Worm (Caenorhabditis elegans) whole organism, L4/young adult: ENCODE data around the gene kcc-1.
A peak's percentile ranks its signal among the peaks of the same experiment; 100 is the strongest.

Experiments
- W03F9.2 ChIP-seq: fragments of 150-350 bp; optimal IDR thresholded peaks from 2 replicates; lab custom pipeline; 2014; ENCODE audit warnings: missing biosample characterization, missing genetic modification characterization
- dao-5 ChIP-seq: sonication (generic microtip); optimal IDR thresholded peaks from 2 replicates; lab custom pipeline; 2016; ENCODE audit warnings: missing genotype, missing genetic modification characterization, moderate library complexity, missing compliant biosample characterization
- him-1 ChIP-seq: sonication (generic microtip); optimal IDR thresholded peaks from 2 replicates; lab custom pipeline; 2016; ENCODE audit warnings: missing genotype, missing genetic modification reagents, missing genetic modification characterization, missing compliant biosample characterization

The kcc-1 gene

DNA sequence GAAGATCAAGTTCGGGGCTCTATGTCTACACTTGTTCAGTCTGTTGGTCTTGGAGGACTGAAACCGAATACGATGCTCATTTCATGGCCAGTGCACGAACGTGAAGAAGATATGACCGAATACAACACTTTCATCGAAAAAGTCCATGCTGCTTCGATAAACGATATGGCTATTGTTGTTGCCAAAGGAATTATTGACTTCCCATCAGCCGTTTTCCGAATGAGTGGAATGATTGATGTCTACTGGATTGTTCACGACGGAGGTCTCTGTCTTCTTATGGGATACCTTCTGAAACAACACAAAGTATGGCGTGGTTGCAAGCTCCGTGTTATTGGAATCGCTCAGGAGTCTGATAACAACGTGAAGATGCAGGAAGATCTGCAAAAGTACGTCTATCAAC, 10.1 kb downstream of the kcc-1 start:
- TF ChIP-seq him-1 (tag; lab: Kevin White, UChicago) (no peak), W03F9.2 (no peak), dao-5 (no peak)

DNA sequence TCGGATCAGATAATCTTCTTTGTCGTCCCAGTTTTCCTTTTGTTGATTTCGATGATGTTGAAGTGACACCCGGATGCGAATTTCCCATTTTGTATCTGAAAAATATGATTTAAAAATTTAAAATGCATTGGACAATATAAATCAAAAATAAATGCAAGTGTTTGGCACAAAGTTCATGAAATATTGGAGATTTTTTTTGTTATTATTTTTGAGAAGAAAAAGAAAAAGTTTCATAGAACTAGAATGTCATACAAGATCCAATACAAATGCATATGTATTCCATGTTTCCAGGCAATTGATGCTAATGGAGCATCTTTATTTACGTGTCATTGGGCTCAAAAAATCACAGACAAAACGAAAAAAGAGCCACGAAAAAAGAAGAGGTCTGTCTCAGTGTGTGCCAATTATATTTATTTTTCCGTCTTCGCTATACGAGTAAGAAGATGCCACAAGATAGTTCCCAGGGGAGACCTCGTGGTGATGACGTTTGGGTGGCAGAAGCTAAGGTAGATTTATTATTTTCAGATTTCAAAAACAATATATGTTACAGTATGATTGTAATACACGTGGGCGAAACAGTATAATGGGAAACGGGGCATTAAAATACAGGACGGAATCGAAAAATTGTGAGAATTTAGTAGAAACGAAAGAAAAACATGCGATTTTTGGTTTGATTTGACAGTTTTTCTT, 13.5 kb downstream of the kcc-1 start, which contains the start of the genes glb-23 and R13A1.1:
glb-23 (minus strand) TSS at position 101 of the 690 bp plus-strand sequence.
R13A1.1 (plus strand) TSS at position 640 of the 690 bp plus-strand sequence.
- TF ChIP-seq dao-5, result no peak
- TF ChIP-seq him-1 (tag; lab: Kevin White, UChicago), result no peak
- TF ChIP-seq W03F9.2, result no peak

DNA sequence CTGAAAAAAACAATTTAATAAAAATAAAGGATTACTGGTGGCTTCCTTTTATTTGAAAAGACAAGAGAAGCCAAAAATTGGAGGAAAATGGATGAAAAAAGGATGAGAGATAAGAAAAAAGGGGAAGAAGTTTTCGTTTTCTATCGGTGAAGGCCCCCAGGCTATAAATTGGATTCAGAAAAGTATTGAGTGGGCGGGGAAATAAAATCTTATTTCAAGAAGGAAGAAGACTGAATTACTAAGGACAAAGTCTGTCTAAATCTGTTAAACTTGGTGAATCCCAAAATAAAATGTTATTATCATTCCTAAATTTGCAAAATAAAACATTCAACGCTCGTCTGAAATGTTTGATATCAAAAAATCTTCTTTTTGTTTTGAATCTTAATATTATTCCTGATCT, 16.0 kb downstream of the kcc-1 start:
- TF ChIP-seq W03F9.2 (no peak), dao-5 (no peak), him-1 (tag; lab: Kevin White, UChicago) (no peak)

DNA sequence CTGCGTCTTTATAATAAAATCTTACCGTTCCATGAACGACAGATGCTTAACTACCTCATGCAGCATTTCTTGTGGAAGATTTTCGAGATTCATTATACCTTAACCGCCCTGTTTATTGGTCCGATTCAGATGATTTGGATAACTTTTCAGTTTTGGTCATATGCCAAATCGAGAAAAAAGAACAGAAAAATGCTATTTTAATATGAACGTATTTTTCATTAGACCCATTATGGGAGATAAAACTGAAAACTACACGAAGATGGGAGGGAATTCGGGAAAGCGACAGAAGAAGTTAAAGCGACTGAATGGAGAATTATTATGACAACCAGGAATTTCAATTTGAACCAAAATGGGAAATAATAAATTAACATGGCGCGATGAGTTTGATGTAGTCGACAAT, 21.0 kb downstream of the kcc-1 start, which contains the start of gene R13A1.10:
R13A1.10 (minus strand) TSS at position 101 of the 400 bp plus-strand sequence.
- TF ChIP-seq dao-5, result no peak
- TF ChIP-seq him-1 (tag; lab: Kevin White, UChicago), result no peak
- no peak for TF ChIP-seq W03F9.2

DNA sequence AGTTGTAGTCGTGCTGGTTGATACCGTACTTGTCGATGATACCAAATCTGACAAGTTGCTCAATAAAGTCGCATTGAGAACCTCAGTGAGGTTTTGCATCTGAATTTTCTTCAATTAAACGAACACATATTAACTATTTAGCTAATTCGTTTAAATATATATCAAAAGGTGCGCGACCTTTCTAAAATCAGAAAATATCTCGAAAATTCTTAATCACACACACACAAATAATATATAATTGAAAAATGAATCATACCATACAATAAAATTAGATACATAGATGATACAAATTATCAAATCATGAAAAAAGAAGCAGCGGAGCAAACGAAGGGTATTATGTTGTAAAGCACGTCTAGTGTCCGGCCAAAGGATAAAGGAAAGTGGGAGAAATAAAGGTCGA, 22.1 kb downstream of the kcc-1 start, which contains the start of gene D2024.5:
D2024.5 (minus strand) TSS at position 101 of the 400 bp plus-strand sequence.
- TF ChIP-seq dao-5, result no peak
- no peak for TF ChIP-seq him-1 (tag; lab: Kevin White, UChicago)
- no peak for TF ChIP-seq W03F9.2

DNA sequence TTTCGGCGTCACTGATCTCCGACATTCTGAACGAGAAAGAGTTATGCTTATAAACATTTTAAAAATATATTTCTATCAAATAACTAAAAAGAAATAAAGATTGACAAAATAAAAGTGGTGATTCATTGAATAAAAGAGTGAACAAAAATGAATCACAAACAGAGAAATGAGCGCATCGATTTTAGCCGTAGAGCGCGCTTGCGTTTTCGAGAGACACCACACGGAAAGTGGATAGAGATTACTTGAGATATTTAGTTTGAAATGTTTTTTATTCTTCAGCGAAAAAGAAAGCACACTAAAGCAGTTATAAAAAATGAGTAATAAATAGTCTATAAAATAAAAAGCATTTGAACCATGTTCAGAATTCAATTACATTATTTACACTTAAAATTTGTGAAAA, 24.1 kb downstream of the kcc-1 start, which contains the start of gene cap-1:
cap-1 (minus strand) TSS at position 26 of the 400 bp plus-strand sequence.
- TF ChIP-seq dao-5 (no peak), W03F9.2 (peak; percentile 91), him-1 (tag; lab: Kevin White, UChicago) (no peak)

DNA sequence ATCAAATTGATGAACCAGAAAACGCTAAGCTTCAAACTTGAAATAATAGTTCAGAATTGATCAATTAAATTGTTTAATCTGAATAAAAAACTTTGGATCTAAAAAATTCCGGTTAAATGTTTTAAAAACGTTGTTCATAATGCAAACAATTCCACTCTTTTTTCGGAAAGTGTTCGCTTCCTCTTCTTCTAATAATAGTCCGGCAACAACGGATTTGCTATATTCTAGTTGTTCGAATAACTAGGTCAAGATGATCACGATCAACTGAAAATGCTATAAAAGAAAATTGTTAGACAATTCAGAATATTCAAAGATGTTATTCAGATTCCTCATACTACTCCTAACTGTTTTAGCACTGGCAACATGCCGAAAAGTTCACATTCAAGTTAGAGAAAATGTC, 24.9 kb downstream of the kcc-1 start, which contains the start of gene D2024.4:
D2024.4 (plus strand) TSS at position 301 of the 400 bp plus-strand sequence.
- TF ChIP-seq dao-5, result no peak

DNA sequence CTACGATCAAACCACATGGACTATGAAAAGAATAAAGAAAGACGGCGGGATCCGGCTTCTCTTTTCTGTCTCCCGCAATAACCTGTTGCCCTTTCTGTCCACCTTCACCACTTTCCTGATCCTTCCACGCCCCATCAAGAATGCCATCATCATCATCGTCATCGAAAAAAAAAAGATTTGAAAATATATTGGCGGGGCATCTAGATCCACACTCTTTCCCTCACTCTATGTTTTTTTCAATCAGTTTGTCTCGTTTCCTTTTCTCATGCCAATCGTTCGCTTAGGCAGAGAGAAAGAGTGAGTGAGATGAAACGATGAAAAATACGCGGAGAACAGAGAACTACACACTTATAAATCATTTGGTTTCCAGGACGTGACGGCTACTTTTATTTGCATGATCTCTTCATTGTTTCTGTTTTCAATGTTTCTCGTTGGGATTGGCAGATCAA, 27.5 kb downstream of the kcc-1 start:
- TF ChIP-seq W03F9.2 (no peak), dao-5 (no peak), him-1 (tag; lab: Kevin White, UChicago) (no peak)

DNA sequence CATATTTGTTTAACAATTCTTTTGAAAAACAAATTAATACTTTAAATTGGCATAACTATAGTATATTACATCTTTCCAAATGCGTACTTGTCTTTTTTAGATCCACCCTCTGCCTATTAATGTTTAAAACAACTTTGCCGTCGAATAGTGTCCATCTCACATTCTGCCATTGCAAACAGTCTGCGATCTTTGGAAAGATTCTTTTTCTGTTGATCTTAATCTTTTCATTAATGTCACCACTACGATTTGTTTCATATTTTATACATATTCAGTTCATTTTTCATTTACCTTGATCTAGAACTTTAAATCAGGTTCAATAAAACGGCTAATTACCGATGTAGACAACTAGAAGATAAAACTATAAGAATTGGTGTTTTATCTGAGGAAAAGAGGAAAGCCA, 28.6 kb downstream of the kcc-1 start:
- TF ChIP-seq dao-5, result no peak
- no peak for TF ChIP-seq him-1 (tag; lab: Kevin White, UChicago)
- TF ChIP-seq W03F9.2, result no peak

DNA sequence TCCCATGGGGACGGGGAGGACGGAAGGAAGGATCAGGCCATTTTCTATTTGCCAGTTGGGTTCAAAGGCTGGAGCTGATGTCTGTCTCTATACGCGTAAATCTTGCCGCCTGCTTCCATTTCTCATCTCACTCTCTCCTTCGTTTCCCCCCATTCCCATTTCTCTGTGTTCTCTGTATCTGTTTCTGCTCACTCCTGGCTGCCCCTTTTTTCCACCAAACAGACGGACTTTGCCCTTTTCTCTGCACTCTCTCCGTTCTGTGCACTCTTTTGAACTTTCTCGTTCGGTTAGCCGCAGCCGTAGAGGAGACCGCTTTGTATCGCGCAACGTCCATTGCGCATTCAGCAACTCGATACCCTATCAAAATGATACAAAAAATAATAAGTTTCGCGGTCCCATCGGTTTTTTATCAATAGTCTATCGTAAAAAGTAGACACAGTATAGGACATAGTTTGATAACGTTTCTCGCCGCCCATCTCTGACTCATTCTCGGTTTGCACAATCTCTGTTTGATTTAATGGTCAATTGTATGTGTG, 29.4 kb downstream of the kcc-1 start:
- TF ChIP-seq dao-5, result no peak
- TF ChIP-seq him-1 (tag; lab: Kevin White, UChicago), result no peak
- TF ChIP-seq W03F9.2, result no peak

DNA sequence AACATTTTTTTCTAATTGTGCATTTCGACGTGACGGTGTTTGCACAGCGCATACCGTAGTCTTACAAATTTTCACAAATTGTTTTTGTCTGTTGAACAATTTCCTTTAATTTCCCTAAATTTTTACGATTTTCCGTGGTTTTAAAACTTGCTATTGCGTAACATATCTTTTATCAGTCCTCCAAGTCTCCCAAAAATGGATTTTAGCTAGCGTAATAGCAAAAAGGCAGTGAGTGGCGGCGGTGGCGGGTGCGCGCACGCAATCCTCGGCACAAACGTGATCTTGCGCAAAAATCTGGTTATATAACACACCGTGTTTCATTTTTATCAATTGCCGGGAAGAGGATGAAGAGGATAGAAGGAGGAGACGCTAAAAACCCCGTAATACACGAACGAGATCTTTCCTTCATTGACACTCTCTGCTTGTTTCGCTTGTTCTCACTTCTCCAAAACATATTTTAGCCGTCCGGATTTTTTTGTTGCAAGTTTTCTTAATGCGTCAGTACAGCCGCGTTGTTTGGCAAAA, 30.2 kb downstream of the kcc-1 start:
- no peak for TF ChIP-seq dao-5
- no peak for TF ChIP-seq him-1 (tag; lab: Kevin White, UChicago)
- TF ChIP-seq W03F9.2, result no peak

DNA sequence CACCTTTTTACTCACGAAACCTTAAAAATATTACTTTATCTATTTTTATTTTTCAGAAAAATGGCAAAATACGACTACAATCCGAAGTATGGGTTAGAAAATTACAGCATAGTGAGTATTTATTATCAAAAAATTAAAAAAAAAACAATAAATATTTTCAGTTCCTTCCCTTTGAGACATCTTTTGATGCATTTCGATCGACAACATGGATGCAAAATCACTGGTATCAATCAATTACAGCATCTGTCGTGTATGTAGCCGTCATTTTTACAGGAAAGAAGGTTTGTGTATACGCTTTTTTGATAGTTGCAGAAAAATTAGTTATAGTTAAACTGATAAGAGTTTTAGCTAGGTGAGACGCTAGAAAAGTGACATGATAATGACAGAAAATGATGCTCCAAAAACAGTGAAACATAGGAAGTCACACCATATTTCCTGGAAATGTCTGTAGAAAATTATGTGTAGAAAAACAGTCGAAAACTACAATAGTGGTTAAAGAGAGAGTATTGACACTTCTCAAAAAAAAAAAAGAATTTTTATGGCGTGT, 31.7 kb downstream of the kcc-1 start, which contains the start of gene elo-3:
elo-3 (plus strand) TSS at position 51 of the 547 bp plus-strand sequence.
- TF ChIP-seq dao-5, result no peak
- no peak for TF ChIP-seq him-1 (tag; lab: Kevin White, UChicago)
- TF ChIP-seq W03F9.2, result no peak

DNA sequence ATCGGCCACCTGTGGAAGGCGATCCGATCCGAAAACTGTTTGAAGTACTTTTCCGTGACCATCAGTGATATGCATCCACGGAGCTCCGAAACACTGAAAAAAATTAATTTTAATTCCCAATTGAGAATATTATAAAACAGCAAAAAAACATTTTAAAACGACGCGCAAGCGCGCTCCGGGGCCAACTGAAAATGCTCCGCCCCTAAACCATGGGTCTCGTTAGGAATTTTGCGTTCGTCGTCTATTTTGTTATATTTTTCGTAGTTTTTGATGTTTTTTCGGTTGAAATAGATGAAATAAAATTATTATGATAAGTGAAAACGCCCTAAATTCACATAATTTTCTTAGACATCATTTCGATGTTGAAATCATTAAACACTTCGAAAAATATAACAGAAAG, 34.5 kb downstream of the kcc-1 start:
- no peak for TF ChIP-seq dao-5
- TF ChIP-seq W03F9.2, result no peak
- TF ChIP-seq him-1 (tag; lab: Kevin White, UChicago), result no peak

DNA sequence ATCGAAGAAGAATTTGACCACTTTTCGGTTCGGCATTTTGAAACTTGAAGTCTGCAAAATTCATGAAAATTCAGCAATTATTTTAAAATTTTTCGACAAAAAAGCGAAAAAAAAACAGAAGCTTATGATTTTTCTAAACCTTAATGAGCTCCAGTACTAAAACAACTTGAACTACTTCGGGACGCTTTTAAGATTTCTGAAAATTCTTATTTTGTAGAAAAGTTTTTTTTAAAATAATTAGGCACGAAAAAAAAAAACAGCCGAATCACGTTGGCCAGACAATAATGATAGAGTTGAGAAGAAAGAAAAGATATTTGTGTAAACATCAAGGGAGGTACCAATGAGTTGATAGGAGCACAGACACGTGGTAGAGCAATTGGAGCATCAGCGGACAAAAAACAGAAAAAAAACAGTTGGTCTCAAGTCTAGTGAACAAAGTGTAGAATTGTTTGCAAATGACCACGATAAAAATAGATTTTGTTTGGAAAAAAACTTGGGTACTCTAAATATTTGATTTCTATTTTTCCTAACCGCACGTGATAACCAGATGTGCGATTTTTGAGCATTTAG, 36.2 kb downstream of the kcc-1 start, which contains the start of gene gstk-2:
gstk-2 (minus strand) TSS at position 51 of the 570 bp plus-strand sequence.
- TF ChIP-seq W03F9.2, result no peak
- TF ChIP-seq him-1 (tag; lab: Kevin White, UChicago), result no peak
- TF ChIP-seq dao-5, result no peak
